Fruit fly (Drosophila melanogaster) whole organism, pupa: ENCODE results near the gene TrpRS-m.

Experiments used
- CG12605 ChIP-seq: fragments of 200-800 bp; sonication (Bioruptor generic); IDR thresholded peaks from 2 replicates; pipeline ENCODE4 v1.3.6; 2022; ENCODE audit warnings: missing biosample characterization, missing genetic modification characterization
- EcR ChIP-seq: fragments of 200-800 bp; sonication (Bioruptor generic); optimal IDR thresholded peaks from 3 replicates; lab custom pipeline; 2019; ENCODE audit warnings: missing biosample characterization, missing genetic modification characterization, mild to moderate bottlenecking, moderate library complexity, missing genetic modification reagents

- TF ChIP-seq CG12605 (GFP tag; lab: Robert Waterston, UW) (no peak), EcR (no peak)
Measured at dm6 chr3L:17884276-17884675, 34.7 kb downstream of the TrpRS-m start, which contains the start of gene CG5506.
